Fruit fly (Drosophila melanogaster) whole organism, embryonic: Measurements from ENCODE around the gene Acn.

Experiments used
- Asciz ChIP-seq: fragments of 200-800 bp; sonication (Bioruptor generic); optimal IDR thresholded peaks from 2 replicates; lab custom pipeline; 2017; ENCODE audit warnings: missing biosample characterization, mild to moderate bottlenecking, missing genetic modification characterization, missing genetic modification reagents
- B-H2 ChIP-seq: fragments of 200-800 bp; sonication (Bioruptor generic); optimal IDR thresholded peaks from 2 replicates; lab custom pipeline; 2018; ENCODE audit warnings: missing biosample characterization, mild to moderate bottlenecking, missing genetic modification characterization
- BEAF-32 ChIP-seq: fragments of 200-800 bp; sonication (Bioruptor generic); optimal IDR thresholded peaks from 3 replicates; lab custom pipeline; 2017; ENCODE audit warnings: missing biosample characterization, missing genetic modification characterization, mild to moderate bottlenecking, moderate library complexity, missing genetic modification reagents
- CG10979 ChIP-seq: fragments of 200-800 bp; sonication (Bioruptor generic); optimal IDR thresholded peaks from 2 replicates; lab custom pipeline; 2018; ENCODE audit warnings: missing biosample characterization, mild to moderate bottlenecking, missing genetic modification characterization, moderate library complexity
- CG13287 ChIP-seq: fragments of 200-800 bp; sonication (Bioruptor generic); IDR thresholded peaks from 2 replicates; pipeline ENCODE4 v1.3.6; 2022; ENCODE audit warnings: missing biosample characterization, missing genetic modification characterization; ENCODE audit not compliant: partially characterized antibody
- CG1647 ChIP-seq: fragments of 200-800 bp; sonication (Bioruptor generic); optimal IDR thresholded peaks from 3 replicates; lab custom pipeline; 2016; ENCODE audit warnings: missing biosample characterization, missing genetic modification characterization
- CG17328 ChIP-seq: fragments of 200-800 bp; sonication (Bioruptor generic); IDR thresholded peaks from 2 replicates; pipeline ENCODE4 v1.3.6; 2022; ENCODE audit warnings: missing biosample characterization, missing genetic modification characterization
- CG2202 ChIP-seq: fragments of 200-800 bp; sonication (Bioruptor generic); optimal IDR thresholded peaks from 2 replicates; lab custom pipeline; 2018; ENCODE audit warnings: missing biosample characterization, mild to moderate bottlenecking, missing genetic modification characterization
- CG31224 ChIP-seq: fragments of 200-800 bp; sonication (Bioruptor generic); IDR thresholded peaks from 2 replicates; pipeline ENCODE4 v1.3.6; 2022; ENCODE audit warnings: missing biosample characterization, missing genetic modification characterization
- CG3726 ChIP-seq: fragments of 200-800 bp; sonication (Bioruptor generic); IDR thresholded peaks from 3 replicates; pipeline ENCODE4, ENCODE4 v1.3.6; 2022; ENCODE audit warnings: missing biosample characterization, missing genetic modification characterization
- CG42726 ChIP-seq: fragments of 200-800 bp; sonication (Bioruptor generic); IDR thresholded peaks from 2 replicates; pipeline ENCODE4 v1.3.6; 2022; ENCODE audit warnings: missing biosample characterization, missing genetic modification characterization; ENCODE audit not compliant: partially characterized antibody
- CG4707 ChIP-seq: fragments of 200-800 bp; sonication (Bioruptor generic); optimal IDR thresholded peaks from 2 replicates; lab custom pipeline; 2018; ENCODE audit warnings: missing biosample characterization, mild to moderate bottlenecking, missing genetic modification characterization, moderate library complexity
- CG5245 ChIP-seq: fragments of 200-800 bp; sonication (Bioruptor generic); optimal IDR thresholded peaks from 3 replicates; lab custom pipeline; 2016; ENCODE audit warnings: missing biosample characterization, missing genetic modification characterization
- CG8290 ChIP-seq, 3 experiments: fragments of 200-800 bp; sonication (Bioruptor generic); optimal IDR thresholded peaks; 2 replicates each; lab custom pipeline; 2016 to 2019; ENCODE audit warnings: missing biosample characterization in 3 of 3, missing genetic modification characterization in 3 of 3, mild to moderate bottlenecking in 2 of 3, moderate library complexity in 1 of 3
- CG8765 ChIP-seq: fragments of 200-800 bp; sonication (Bioruptor generic); IDR thresholded peaks from 2 replicates; pipeline ENCODE4 v1.3.6; 2022; ENCODE audit warnings: missing biosample characterization, missing genetic modification characterization
- CG9215 ChIP-seq: fragments of 200-800 bp; sonication (Bioruptor generic); IDR thresholded peaks from 2 replicates; pipeline ENCODE4 v1.3.6; 2022; ENCODE audit warnings: missing biosample characterization, missing genetic modification characterization
- CG9817 ChIP-seq: fragments of 200-800 bp; sonication (Bioruptor generic); optimal IDR thresholded peaks from 2 replicates; lab custom pipeline; 2018; ENCODE audit warnings: missing biosample characterization, mild to moderate bottlenecking, missing genetic modification characterization, moderate library complexity
- CG9876 ChIP-seq: fragments of 200-800 bp; sonication (Bioruptor generic); optimal IDR thresholded peaks from 2 replicates; lab custom pipeline; 2016; ENCODE audit warnings: missing biosample characterization, missing genetic modification characterization
- Camta ChIP-seq: fragments of 200-800 bp; sonication (Bioruptor generic); optimal IDR thresholded peaks from 2 replicates; lab custom pipeline; 2016; ENCODE audit warnings: missing biosample characterization, missing genetic modification characterization
- Deaf1 ChIP-seq: fragments of 200-800 bp; optimal IDR thresholded peaks from 3 replicates; lab custom pipeline; 2019; ENCODE audit warnings: missing biosample characterization, mild to moderate bottlenecking, missing genetic modification characterization, moderate library complexity
- HmgZ ChIP-seq: fragments of 200-800 bp; sonication (Bioruptor generic); optimal IDR thresholded peaks from 2 replicates; lab custom pipeline; 2018; ENCODE audit warnings: missing biosample characterization, mild to moderate bottlenecking, missing genetic modification characterization
- Hmr ChIP-seq: fragments of 200-800 bp; sonication (Bioruptor generic); optimal IDR thresholded peaks from 3 replicates; lab custom pipeline; 2017; ENCODE audit warnings: mild to moderate bottlenecking, missing biosample characterization, missing genetic modification reagents, missing genetic modification characterization
- Hr3 ChIP-seq: fragments of 200-800 bp; sonication (Bioruptor generic); optimal IDR thresholded peaks from 3 replicates; lab custom pipeline; 2016; ENCODE audit warnings: missing biosample characterization, missing genetic modification characterization
- Med ChIP-seq: fragments of 200-800 bp; sonication (Bioruptor generic); peaks from one replicate; lab custom pipeline; 2016; ENCODE audit warnings: missing biosample characterization, missing genetic modification characterization, mild to moderate bottlenecking, inconsistent platforms, moderate library complexity
- Oli ChIP-seq: fragments of 200-800 bp; sonication (Bioruptor generic); optimal IDR thresholded peaks from 2 replicates; lab custom pipeline; 2018; ENCODE audit warnings: missing biosample characterization, mild to moderate bottlenecking, missing genetic modification characterization, moderate library complexity
- Optix ChIP-seq: fragments of 200-800 bp; sonication (Bioruptor generic); IDR thresholded peaks from 3 replicates; pipeline ENCODE4 v1.3.6; 2022; ENCODE audit warnings: missing biosample characterization, missing genetic modification characterization
- Rx ChIP-seq: fragments of 200-800 bp; sonication (Bioruptor generic); IDR thresholded peaks from 2 replicates; pipeline ENCODE4 v1.3.6; 2022; ENCODE audit warnings: missing biosample characterization, missing genetic modification characterization
- Ssrp ChIP-seq: fragments of 200-800 bp; sonication (Bioruptor generic); optimal IDR thresholded peaks from 2 replicates; lab custom pipeline; 2018; ENCODE audit warnings: missing biosample characterization, mild to moderate bottlenecking, missing genetic modification characterization, moderate library complexity
- Xrp1 ChIP-seq: fragments of 200-800 bp; sonication (Bioruptor generic); IDR thresholded peaks from 2 replicates; pipeline ENCODE4 v1.3.6; 2022; ENCODE audit warnings: missing biosample characterization, missing genetic modification characterization
- cato ChIP-seq: fragments of 200-800 bp; sonication (Bioruptor generic); optimal IDR thresholded peaks from 2 replicates; lab custom pipeline; 2016; ENCODE audit warnings: missing biosample characterization, missing genetic modification characterization, borderline replicate concordance
- chif ChIP-seq, 2 experiments: fragments of 200-800 bp; sonication (Bioruptor generic); optimal IDR thresholded peaks; 3 replicates each; lab custom pipeline; 2016; ENCODE audit warnings: missing biosample characterization in 2 of 2, missing genetic modification characterization in 2 of 2
- chinmo ChIP-seq: fragments of 200-800 bp; sonication (Bioruptor generic); IDR thresholded peaks from 4 replicates; pipeline ENCODE4 v1.3.6; 2022; ENCODE audit warnings: missing biosample characterization, missing genetic modification characterization; ENCODE audit not compliant: partially characterized antibody
- chm ChIP-seq: fragments of 200-800 bp; sonication (Bioruptor generic); IDR thresholded peaks from 2 replicates; pipeline ENCODE4 v1.3.6; 2022; ENCODE audit warnings: missing biosample characterization, missing genetic modification characterization
- corto ChIP-seq: fragments of 200-800 bp; sonication (Bioruptor generic); optimal IDR thresholded peaks from 2 replicates; lab custom pipeline; 2016; ENCODE audit warnings: missing biosample characterization, mild to moderate bottlenecking, missing genetic modification characterization, moderate library complexity
- croc ChIP-seq: fragments of 200-800 bp; sonication (Bioruptor generic); conservative IDR thresholded peaks from 3 replicates; pipeline ENCODE4 v1.3.6; 2022; ENCODE audit warnings: missing biosample characterization, missing genetic modification characterization
- crp ChIP-seq, 2 experiments: fragments of 200-800 bp; sonication (Bioruptor generic); optimal IDR thresholded peaks; 2 replicates in 1 of 2; 3 replicates in 1 of 2; lab custom pipeline; 2017; ENCODE audit warnings: missing biosample characterization in 2 of 2, missing genetic modification characterization in 2 of 2, mild to moderate bottlenecking in 1 of 2, moderate library complexity in 1 of 2
- dm ChIP-seq: fragments of 200-800 bp; sonication (Bioruptor generic); optimal IDR thresholded peaks from 3 replicates; lab custom pipeline; 2016; ENCODE audit warnings: missing biosample characterization, missing genetic modification characterization
- ems ChIP-seq: fragments of 200-800 bp; sonication (Bioruptor generic); optimal IDR thresholded peaks from 3 replicates; lab custom pipeline; 2016; ENCODE audit warnings: missing biosample characterization, missing genetic modification characterization
- fru ChIP-seq: fragments of >200 bp; optimal IDR thresholded peaks from 2 replicates; lab custom pipeline; 2017
- gfzf ChIP-seq: fragments of 200-800 bp; sonication (Bioruptor generic); optimal IDR thresholded peaks from 2 replicates; lab custom pipeline; 2016; ENCODE audit warnings: missing biosample characterization, mild to moderate bottlenecking, missing genetic modification characterization, moderate library complexity
- nerfin-2 ChIP-seq: fragments of 200-800 bp; sonication (Bioruptor generic); IDR thresholded peaks from 2 replicates; pipeline ENCODE4 v1.3.6; 2022; ENCODE audit warnings: missing biosample characterization, missing genetic modification characterization; ENCODE audit not compliant: partially characterized antibody
- onecut ChIP-seq: fragments of 200-800 bp; sonication (Bioruptor generic); IDR thresholded peaks from 2 replicates; pipeline ENCODE4 v1.3.6; 2022; ENCODE audit warnings: missing biosample characterization, missing genetic modification characterization
- pita ChIP-seq: fragments of 200-800 bp; sonication (Bioruptor generic); optimal IDR thresholded peaks from 2 replicates; lab custom pipeline; 2017; ENCODE audit warnings: missing biosample characterization, mild to moderate bottlenecking, missing genetic modification characterization
- seq ChIP-seq: fragments of 200-800 bp; sonication (Bioruptor generic); IDR thresholded peaks from 2 replicates; pipeline ENCODE4 v1.3.6; 2022; ENCODE audit warnings: missing biosample characterization, missing genetic modification characterization
- slou ChIP-seq: fragments of 200-800 bp; sonication (Bioruptor generic); optimal IDR thresholded peaks from 3 replicates; lab custom pipeline; 2016; ENCODE audit warnings: missing biosample characterization, missing genetic modification characterization
- tgo ChIP-seq: fragments of 200-800 bp; sonication (Bioruptor generic); IDR thresholded peaks from 3 replicates; pipeline ENCODE4 v1.3.6; 2022; ENCODE audit warnings: missing biosample characterization, missing genetic modification characterization
- vnd ChIP-seq: fragments of 200-800 bp; sonication (Bioruptor generic); IDR thresholded peaks from 3 replicates; pipeline ENCODE4 v1.3.6; 2022; ENCODE audit warnings: missing biosample characterization, missing genetic modification characterization; ENCODE audit not compliant: partially characterized antibody
- zfh2 ChIP-seq: fragments of 200-800 bp; sonication (Bioruptor generic); optimal IDR thresholded peaks from 2 replicates; lab custom pipeline; 2016; ENCODE audit warnings: missing biosample characterization, missing genetic modification characterization

Gene Acn

DNA sequence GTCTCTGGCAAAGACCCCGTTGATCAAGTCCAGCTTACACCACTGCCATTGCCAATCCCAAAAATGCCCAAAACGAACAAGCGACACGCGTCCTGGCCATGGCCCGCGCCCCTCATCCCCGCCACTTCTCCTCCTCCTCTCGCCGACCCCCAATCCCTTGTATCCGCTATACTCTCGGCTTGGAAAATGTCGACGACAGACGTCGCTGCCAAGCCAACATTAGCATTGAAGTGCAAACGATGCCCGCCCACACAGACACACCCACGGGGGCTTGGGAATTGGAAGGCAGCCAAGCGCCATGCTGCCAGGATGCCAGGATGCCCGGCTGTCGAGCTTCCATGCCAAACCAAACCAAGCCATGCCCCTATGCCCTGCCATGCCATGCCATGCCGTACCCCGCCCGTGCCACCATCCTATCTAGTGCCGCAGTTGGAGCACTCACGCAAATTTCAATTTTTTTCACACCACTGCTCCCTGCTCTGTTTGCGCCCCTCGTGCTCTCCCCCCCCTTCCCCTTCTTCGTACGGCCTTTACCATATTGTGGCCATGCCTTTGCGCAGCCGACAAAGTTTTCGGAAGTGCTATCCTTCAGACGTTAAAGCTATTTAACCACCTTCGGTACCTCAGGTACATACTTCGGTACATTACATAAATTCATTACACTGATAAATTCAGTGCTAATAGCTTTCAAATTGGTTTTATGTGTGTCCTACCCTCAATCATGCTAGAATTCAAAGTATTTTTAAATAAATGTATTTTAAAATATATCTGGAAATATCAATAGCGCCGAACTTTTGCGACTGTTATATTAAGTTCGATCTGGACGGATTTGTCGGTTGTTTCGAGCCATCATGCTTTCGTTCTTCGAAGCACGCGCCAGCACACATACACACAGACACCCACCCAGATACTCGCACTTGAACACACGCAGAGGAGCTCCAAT lies 23.6 kb upstream of the Acn start (continued):
- TF ChIP-seq nerfin-2 (GFP tag; lab: Robert Waterston, UW) (no peak), crp (GFP tag; optimal IDR thresholded peaks at IDR 0.05; lab: Kevin White, UChicago) (peak in 1 of 2 experiments; percentile 34), CG5245 (GFP tag; lab: Kevin White, UChicago) (peak; percentile 57), B-H2 (GFP tag; lab: Kevin White, UChicago) (peak; percentile 83), tgo (GFP tag; lab: Robert Waterston, UW) (peak; percentile 86), CG31224 (GFP tag; lab: Robert Waterston, UW) (no peak), CG3726 (GFP tag; lab: Robert Waterston, UW) (no peak), CG9876 (no peak), corto (GFP tag; lab: Kevin White, UChicago) (peak; percentile 56), seq (GFP tag; lab: Robert Waterston, UW) (peak; percentile 77), slou (GFP tag; lab: Kevin White, UChicago) (peak; percentile 27), CG9817 (peak; percentile 75), Hr3 (GFP tag; lab: Kevin White, UChicago) (peak; percentile 68), CG8765 (GFP tag; lab: Robert Waterston, UW) (no peak), CG1647 (GFP tag; lab: Kevin White, UChicago) (no peak), Xrp1 (GFP tag; lab: Robert Waterston, UW) (peak; percentile 79), cato (GFP tag; lab: Kevin White, UChicago) (peak; percentile 40), CG4707 (peak; percentile 24), chm (GFP tag; lab: Robert Waterston, UW) (no peak), Rx (GFP tag; lab: Robert Waterston, UW) (no peak), CG8290 (GFP tag; optimal IDR thresholded peaks at IDR 0.05; lab: Kevin White, UChicago) (peak; percentile 25), CG8290 (tag; optimal IDR thresholded peaks at IDR 0.05; lab: Kevin White, UChicago) (no peak), ems (GFP tag; lab: Kevin White, UChicago) (peak; percentile 43), CG10979 (tag; lab: Kevin White, UChicago) (peak; percentile 75), CG42726 (no peak), CG13287 (no peak), onecut (peak; percentile 55), Deaf1 (tag; lab: Kevin White, UChicago) (peak; percentile 63), pita (GFP tag; lab: Kevin White, UChicago) (no peak), zfh2 (GFP tag; lab: Kevin White, UChicago) (peak; percentile 38), Optix (GFP tag; lab: Robert Waterston, UW) (no peak), CG17328 (GFP tag; lab: Robert Waterston, UW) (peak; percentile 70), chinmo (GFP tag; lab: Robert Waterston, UW) (0 out of 4 replicates have a peak, but pooled peaks have one; percentile 51), croc (peak; percentile 59; the same call in 2 of the 3 replicates), dm (GFP tag; lab: Kevin White, UChicago) (no peak), BEAF-32 (GFP tag; lab: Kevin White, UChicago) (no peak), Hmr (GFP tag; lab: Kevin White, UChicago) (peak; percentile 90), Med (peak; percentile 73), Ssrp (peak; percentile 77), Camta (GFP tag; lab: Kevin White, UChicago) (no peak), CG9215 (GFP tag; lab: Robert Waterston, UW) (peak; percentile 49; the same call in 1 of the 2 replicates), fru (lab: Kevin White, UChicago) (no peak), Asciz (GFP tag; lab: Kevin White, UChicago) (peak; percentile 72), vnd (GFP tag; lab: Robert Waterston, UW) (no peak), HmgZ (tag; lab: Kevin White, UChicago) (peak; percentile 68), chif (GFP tag; optimal IDR thresholded peaks at IDR 0.05; lab: Kevin White, UChicago) (peak; percentile 1 to 50), Oli (tag; lab: Kevin White, UChicago) (peak; percentile 88), gfzf (GFP tag; lab: Kevin White, UChicago) (no peak), CG2202 (tag; lab: Kevin White, UChicago) (peak; percentile 66)
